Worm (Caenorhabditis elegans): ENCODE data around the gene cnt-2.

Gene cnt-2

DNA sequence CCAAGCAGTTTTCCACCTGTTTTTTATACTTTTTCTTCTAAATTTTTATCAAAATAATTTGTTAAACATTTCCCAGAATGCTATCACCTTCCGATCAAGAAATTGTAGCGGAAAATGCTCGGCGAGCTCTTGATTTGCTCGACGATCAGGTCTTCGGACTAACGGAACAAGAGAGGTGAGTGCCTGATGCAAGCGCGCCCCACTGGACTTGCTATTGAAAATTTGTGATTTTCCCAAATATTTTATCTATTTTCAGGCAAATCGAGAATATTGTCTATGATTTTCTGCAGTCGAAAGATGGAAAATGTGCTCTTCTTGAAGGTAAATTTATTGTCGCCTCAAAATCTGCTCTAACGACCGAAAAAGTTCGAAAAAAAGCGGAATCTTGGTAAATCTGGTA, 8.7 kb upstream of the cnt-2 start, which contains the start of gene orc-4:
TSS of gene orc-4 (plus strand) at position 77 of the 400 bp plus-strand sequence.
- TF ChIP-seq mdl-1 (tag; optimal IDR thresholded peaks at IDR 0.05) (no peak), nhr-25 (tag; optimal IDR thresholded peaks at IDR 0.05) (no peak), sma-3 (GFP tag; optimal IDR thresholded peaks at IDR 0.05) (no peak), unc-39 (tag; optimal IDR thresholded peaks at IDR 0.05) (no peak), nhr-12 (tag; optimal IDR thresholded peaks at IDR 0.05) (no peak), ZK546.5 (tag; optimal IDR thresholded peaks at IDR 0.05) (no peak), C34F6.9 (tag; optimal IDR thresholded peaks at IDR 0.05) (peak; percentile 19), lin-11 (tag; optimal IDR thresholded peaks at IDR 0.05) (no peak), lsy-2 (tag; optimal IDR thresholded peaks at IDR 0.05) (peak in 1 of 2 experiments; percentile 45)

DNA sequence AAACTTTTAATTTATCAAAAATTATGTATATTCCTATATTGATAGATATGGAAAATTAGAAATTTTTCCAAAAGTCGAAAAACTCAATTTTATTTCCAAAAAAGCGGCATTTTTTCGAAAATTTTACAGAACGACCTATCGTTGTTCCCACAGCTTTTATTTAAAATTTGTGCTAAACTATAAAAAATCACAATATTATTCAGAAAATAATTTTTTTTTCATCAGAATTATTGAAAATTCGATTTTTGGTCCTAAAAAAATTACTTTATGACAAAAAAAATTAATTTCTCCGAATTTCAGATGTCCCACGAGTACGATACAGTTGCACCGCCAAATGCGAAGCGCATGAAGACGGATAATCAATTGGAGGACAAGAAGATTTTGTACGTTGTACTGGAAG, 5.6 kb upstream of the cnt-2 start, which contains the start of gene emg-1:
TSS of gene emg-1 (plus strand) at position 301 of the 400 bp plus-strand sequence.
- no peak for TF ChIP-seq nhr-21 (tag; optimal IDR thresholded peaks at IDR 0.05)
- TF ChIP-seq nhr-77 (tag; optimal IDR thresholded peaks at IDR 0.05) = no peak
- no peak for TF ChIP-seq gmeb-1 (tag; optimal IDR thresholded peaks at IDR 0.05)
- no peak for TF ChIP-seq mab-5 (tag; optimal IDR thresholded peaks at IDR 0.05)
- no peak for TF ChIP-seq nhr-6 (tag; optimal IDR thresholded peaks at IDR 0.05)
- no peak for TF ChIP-seq dmd-4 (tag; optimal IDR thresholded peaks at IDR 0.05)
- no peak for TF ChIP-seq peb-1 (tag; optimal IDR thresholded peaks at IDR 0.05)
- TF ChIP-seq unc-55 (GFP tag; optimal IDR thresholded peaks at IDR 0.05) = no peak
- TF ChIP-seq C34F6.9 (tag; optimal IDR thresholded peaks at IDR 0.05) = no peak
- TF ChIP-seq ztf-4 (tag; optimal IDR thresholded peaks at IDR 0.05) = no peak
- no peak for TF ChIP-seq lin-13 (GFP tag; optimal IDR thresholded peaks at IDR 0.05)
- no peak for TF ChIP-seq elt-3 (tag; optimal IDR thresholded peaks at IDR 0.05)
- no peak for TF ChIP-seq unc-39 (tag; optimal IDR thresholded peaks at IDR 0.05)
- TF ChIP-seq elt-1 (tag; optimal IDR thresholded peaks at IDR 0.05) = no peak
- no peak for TF ChIP-seq sma-3 (GFP tag; optimal IDR thresholded peaks at IDR 0.05)

DNA sequence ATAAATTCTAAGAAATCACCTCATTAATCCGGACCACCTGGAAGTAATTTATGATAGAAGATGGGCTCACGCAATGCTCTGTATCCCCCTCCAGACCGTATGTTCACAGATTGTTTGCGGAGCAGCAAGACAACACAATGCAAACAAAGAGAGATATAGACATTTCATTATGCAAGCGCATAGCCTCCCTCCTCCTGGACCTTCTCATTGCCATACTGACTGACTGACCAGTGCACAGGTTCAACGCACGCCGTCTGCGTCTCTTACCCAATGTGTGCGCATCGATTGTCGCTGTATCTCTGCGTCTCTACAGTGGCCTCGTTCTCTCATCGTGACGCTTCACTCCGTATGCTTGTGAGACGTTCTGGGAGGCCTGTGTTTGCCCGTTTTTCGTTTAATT, 3.2 kb upstream of the cnt-2 start:
- TF ChIP-seq ztf-4 (tag; optimal IDR thresholded peaks at IDR 0.05) (no peak), zag-1 (tag; optimal IDR thresholded peaks at IDR 0.05) (peak; percentile 20), gmeb-1 (tag; optimal IDR thresholded peaks at IDR 0.05) (no peak), nhr-25 (tag; optimal IDR thresholded peaks at IDR 0.05) (peak; percentile 6), unc-62 (GFP tag; optimal IDR thresholded peaks at IDR 0.05) (no peak), lin-13 (GFP tag; optimal IDR thresholded peaks at IDR 0.05) (no peak), nhr-129 (tag; optimal IDR thresholded peaks at IDR 0.05) (peak; percentile 46), unc-55 (GFP tag; optimal IDR thresholded peaks at IDR 0.05) (peak; percentile 62), Y55F3AM.14 (GFP tag; optimal IDR thresholded peaks at IDR 0.05) (no peak), ztf-1 (GFP tag; conservative IDR thresholded peaks at IDR 0.05) (no peak), mab-5 (tag; optimal IDR thresholded peaks at IDR 0.05) (peak; percentile 20), egl-27 (tag; optimal IDR thresholded peaks at IDR 0.05) (peak; percentile 5), fos-1 (tag; optimal IDR thresholded peaks at IDR 0.05) (peak; percentile 18), lin-11 (tag; optimal IDR thresholded peaks at IDR 0.05) (peak; percentile 34), nhr-23 (tag; optimal IDR thresholded peaks at IDR 0.05) (no peak), ZK546.5 (tag; optimal IDR thresholded peaks at IDR 0.05) (no peak), R02D3.7 (tag; optimal IDR thresholded peaks at IDR 0.05) (no peak), crh-2 (tag; optimal IDR thresholded peaks at IDR 0.05) (peak; percentile 20), peb-1 (tag; optimal IDR thresholded peaks at IDR 0.05) (no peak), nhr-10 (tag; optimal IDR thresholded peaks at IDR 0.05) (no peak), mbf-1 (tag; optimal IDR thresholded peaks at IDR 0.05) (no peak), nhr-77 (tag; optimal IDR thresholded peaks at IDR 0.05) (no peak), ceh-16 (tag; optimal IDR thresholded peaks at IDR 0.05) (no peak), sma-9 (GFP tag; optimal IDR thresholded peaks at IDR 0.05) (no peak), sma-9 (tag; optimal IDR thresholded peaks at IDR 0.05) (no peak), blmp-1 (tag; optimal IDR thresholded peaks at IDR 0.05; ENCODE audit: insufficient read depth) (no peak), dmd-4 (tag; optimal IDR thresholded peaks at IDR 0.05) (no peak), skn-1 (tag; optimal IDR thresholded peaks at IDR 0.05) (no peak), ceh-82 (tag; optimal IDR thresholded peaks at IDR 0.05) (no peak), lsy-2 (tag; optimal IDR thresholded peaks at IDR 0.05) (peak; percentile 38 to 61), nhr-11 (tag; optimal IDR thresholded peaks at IDR 0.05) (no peak), mdl-1 (tag; optimal IDR thresholded peaks at IDR 0.05) (peak in 1 of 2 experiments; percentile 24), F13H6.1 (tag; optimal IDR thresholded peaks at IDR 0.05) (peak; percentile 83), lin-39 (tag; optimal IDR thresholded peaks at IDR 0.05) (no peak), nhr-12 (tag; optimal IDR thresholded peaks at IDR 0.05) (no peak), C34F6.9 (tag; optimal IDR thresholded peaks at IDR 0.05) (peak; percentile 53), ama-1 (optimal IDR thresholded peaks at IDR 0.05) (no peak), unc-39 (tag; optimal IDR thresholded peaks at IDR 0.05) (no peak), alr-1 (tag; optimal IDR thresholded peaks at IDR 0.05) (no peak), snpc-4 (tag; optimal IDR thresholded peaks at IDR 0.05) (no peak), aly-2 (tag; optimal IDR thresholded peaks at IDR 0.05) (no peak), elt-1 (tag; optimal IDR thresholded peaks at IDR 0.05) (no peak)

Data from whole organism, L2 larva.